Fruit fly (Drosophila melanogaster): Measurements from ENCODE around the gene CG14966.

DNA sequence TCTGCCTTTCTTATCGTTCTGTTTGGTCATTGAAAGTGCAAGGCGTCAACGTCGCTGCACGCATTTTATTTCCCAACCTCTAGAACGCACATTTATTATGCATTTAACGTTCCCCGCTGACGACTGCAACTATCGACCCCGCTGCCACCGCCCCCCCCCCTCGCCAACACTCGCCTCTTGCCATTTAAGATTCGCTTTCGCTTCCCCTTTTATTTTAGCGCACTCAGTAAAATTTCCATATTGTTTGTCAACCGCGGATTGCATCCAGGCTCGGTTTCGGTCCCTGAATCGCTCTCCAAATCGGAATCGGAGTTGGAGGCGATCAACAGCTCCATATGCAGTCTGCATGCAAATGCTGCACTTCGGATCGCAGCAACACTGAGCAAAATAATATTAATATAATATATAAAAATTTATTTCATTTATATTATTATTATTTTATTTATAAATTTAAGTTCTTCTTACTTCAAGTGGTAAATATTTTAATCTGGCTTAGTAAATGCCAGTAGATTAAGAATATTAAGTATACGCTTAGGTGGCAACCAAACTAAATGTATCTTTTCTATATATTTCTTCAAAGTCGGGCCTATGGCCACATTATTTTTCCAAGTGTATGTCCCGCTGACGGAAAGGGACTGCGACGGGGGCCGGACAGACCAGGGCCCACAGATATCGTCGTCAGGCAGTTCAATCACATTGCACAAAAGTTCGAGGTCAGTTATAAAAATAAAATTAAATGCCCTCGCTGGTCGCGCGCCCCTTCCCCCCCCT lies 43.4 kb upstream of the CG14966 start:
- TF ChIP-seq CG11617 (GFP tag; optimal IDR thresholded peaks at IDR 0.05) (no peak), Hr96 (GFP tag; optimal IDR thresholded peaks at IDR 0.05) (no peak), CG1620 (GFP tag; optimal IDR thresholded peaks at IDR 0.05) (no peak), Mnt (GFP tag; optimal IDR thresholded peaks at IDR 0.05) (no peak), CG33017 (tag; optimal IDR thresholded peaks at IDR 0.05) (no peak), tj (GFP tag; optimal IDR thresholded peaks at IDR 0.05) (peak; percentile 48), Clk (GFP tag; optimal IDR thresholded peaks at IDR 0.05) (no peak), CG12768 (GFP tag; optimal IDR thresholded peaks at IDR 0.05) (no peak), Crg-1 (GFP tag; optimal IDR thresholded peaks at IDR 0.05) (no peak), CG7045 (GFP tag; optimal IDR thresholded peaks at IDR 0.05) (no peak)

Measured in whole organism, adult.